Worm (Caenorhabditis elegans): ENCODE measurements around the gene sre-44.

DNA sequence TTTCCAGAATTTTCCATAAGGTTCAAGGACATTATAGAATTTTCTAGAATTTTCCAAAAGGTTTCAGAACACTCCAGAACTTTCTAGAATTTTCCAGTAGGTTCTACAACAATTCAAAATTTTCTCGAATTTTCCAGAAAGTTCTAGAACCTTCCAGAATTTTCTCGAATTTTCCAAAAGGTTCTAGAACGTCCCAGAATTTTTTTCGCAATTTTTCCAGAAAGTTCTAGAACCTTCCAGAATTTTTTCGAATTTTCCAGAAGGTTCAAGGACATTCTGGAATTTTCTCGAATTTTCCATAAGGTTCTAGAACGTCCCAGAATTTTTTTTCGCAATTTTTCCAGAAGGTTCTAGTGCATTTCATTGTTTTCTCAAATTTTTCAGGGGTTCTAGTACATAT is 28.3 kb downstream of the sre-44 start:
- TF ChIP-seq ccch-3 (GFP tag; optimal IDR thresholded peaks at IDR 0.05) (no peak), efl-1 (GFP tag; optimal IDR thresholded peaks at IDR 0.05) (no peak), cebp-2 (GFP tag; IDR thresholded peaks at IDR 0.05) (no peak), athp-1 (tag; optimal IDR thresholded peaks at IDR 0.05) (no peak), T26A5.8 (tag; optimal IDR thresholded peaks at IDR 0.05) (no peak), hmg-20 (GFP tag; IDR thresholded peaks at IDR 0.05) (no peak), egrh-3 (GFP tag; IDR thresholded peaks at IDR 0.05) (no peak), nfya-1 (tag; optimal IDR thresholded peaks at IDR 0.05; ENCODE audit: borderline replicate concordance, insufficient read depth) (no peak)

Data from whole organism, young adult.